Fruit fly (Drosophila melanogaster) whole organism, embryonic: ENCODE data around the gene Art8.

ENCODE experiments used
- CG16863 ChIP-seq: fragments of 200-800 bp; sonication (Bioruptor generic); optimal IDR thresholded peaks from 3 replicates; lab custom pipeline; 2016; ENCODE audit warnings: missing biosample characterization, missing genetic modification characterization
- CG3281 ChIP-seq: fragments of 200-800 bp; sonication (Bioruptor generic); optimal IDR thresholded peaks from 3 replicates; lab custom pipeline; 2017; ENCODE audit warnings: missing biosample characterization, mild to moderate bottlenecking, missing genetic modification characterization
- so ChIP-seq: fragments of 200-800 bp; sonication (Bioruptor generic); IDR thresholded peaks from 3 replicates; pipeline ENCODE4 v1.3.6; 2022; ENCODE audit warnings: missing biosample characterization, missing genetic modification characterization

- no peak for TF ChIP-seq CG3281
- no peak for TF ChIP-seq CG16863 (GFP tag; lab: Kevin White, UChicago)
- no peak for TF ChIP-seq so (GFP tag; lab: Robert Waterston, UW)
These were observed 4.4 kb upstream of the Art8 start, which contains the start of gene Acp32CD for dm6 chr2L:11015320-11015719.
